Worm (Caenorhabditis elegans): ENCODE data around the gene ZK697.8.

DNA sequence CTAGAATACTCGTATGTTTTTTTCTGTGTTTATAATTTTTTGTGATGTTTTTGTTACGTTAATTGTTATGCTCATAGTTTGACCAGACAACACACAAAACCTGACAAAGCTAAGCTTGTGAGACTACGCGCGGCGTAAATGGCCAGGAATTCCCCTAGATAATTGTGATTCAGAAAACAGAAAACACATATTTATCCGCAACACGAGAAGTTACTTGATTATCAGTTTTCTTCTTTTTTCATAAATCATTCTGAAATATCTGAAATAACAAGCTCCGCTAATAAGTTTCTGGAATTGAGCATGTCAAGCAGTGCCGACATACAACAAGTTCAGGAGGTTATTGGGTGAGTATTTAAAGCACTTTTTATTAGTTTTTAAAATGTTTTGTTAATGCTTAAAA lies 38.0 kb downstream of the ZK697.8 start, which contains the start of gene srw-100:
- no peak for TF ChIP-seq mdl-1 (tag; optimal IDR thresholded peaks at IDR 0.05)
- TF ChIP-seq pqm-1 (tag; optimal IDR thresholded peaks at IDR 0.05) = no peak
- no peak for TF ChIP-seq mdt-29 (GFP tag; IDR thresholded peaks at IDR 0.05)
- no peak for TF ChIP-seq spr-3 (GFP tag; optimal IDR thresholded peaks at IDR 0.05)

Data from whole organism, L4 larva.